Fruit fly (Drosophila melanogaster): ENCODE data around the gene scf.

scf gene

DNA sequence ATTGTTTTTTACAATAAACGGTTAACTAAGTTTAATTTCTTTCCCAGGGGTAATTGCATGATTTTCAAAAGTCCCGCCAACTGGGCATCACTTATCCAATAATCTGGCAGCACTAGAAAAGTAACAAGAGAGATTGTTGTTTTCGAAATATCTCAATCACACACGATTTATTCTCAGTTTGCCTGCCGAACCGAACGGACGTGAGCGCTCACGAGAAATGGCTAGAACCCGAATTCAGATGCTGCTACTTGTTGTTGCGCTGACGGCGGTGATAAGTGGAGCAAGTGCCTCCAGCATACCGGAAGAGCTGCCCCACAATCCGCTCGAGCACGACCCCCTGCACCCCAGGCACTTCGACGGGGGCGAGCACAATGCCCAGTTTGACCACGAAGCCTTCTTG is at the start of gene scf (continued):
- TF ChIP-seq gsb (GFP tag; IDR thresholded peaks at IDR 0.05): 0 out of 2 replicates have a peak, but pooled peaks have one; percentile 28
- no peak for TF ChIP-seq D19B (GFP tag; optimal IDR thresholded peaks at IDR 0.05)
- TF ChIP-seq tap (tag; optimal IDR thresholded peaks at IDR 0.05): no peak
- peak; percentile 37; the same call in 1 of the 2 replicates for TF ChIP-seq ranshi (GFP tag; IDR thresholded peaks at IDR 0.05)
- no peak for TF ChIP-seq zen (tag; optimal IDR thresholded peaks at IDR 0.05)
- no peak for TF ChIP-seq CG16863 (GFP tag; optimal IDR thresholded peaks at IDR 0.05)
- no peak for TF ChIP-seq fu2 (GFP tag; optimal IDR thresholded peaks at IDR 0.05)
- peak; percentile 1 for TF ChIP-seq CG9797 (GFP tag; optimal IDR thresholded peaks at IDR 0.05)
- TF ChIP-seq CG7556 (GFP tag; optimal IDR thresholded peaks at IDR 0.05): no peak
- TF ChIP-seq CG12744 (GFP tag; optimal IDR thresholded peaks at IDR 0.05): no peak
- no peak for TF ChIP-seq CG11560 (tag; IDR thresholded peaks at IDR 0.05)
- no peak for TF ChIP-seq Antp (GFP tag; optimal IDR thresholded peaks at IDR 0.05)
- TF ChIP-seq CG3163 (GFP tag; optimal IDR thresholded peaks at IDR 0.05): peak; percentile 37
- no peak for TF ChIP-seq HLH3B (GFP tag; IDR thresholded peaks at IDR 0.05)
- TF ChIP-seq CG7357 (GFP tag; IDR thresholded peaks at IDR 0.05): peak; percentile 53; the same call in 2 of the 3 replicates
- TF ChIP-seq yki (optimal IDR thresholded peaks at IDR 0.05): no peak
- no peak for TF ChIP-seq bab2 (GFP tag; optimal IDR thresholded peaks at IDR 0.05)
- peak; percentile 52; the same call in 2 of the 3 replicates for TF ChIP-seq Opbp (GFP tag; IDR thresholded peaks at IDR 0.05; ENCODE audit: partially characterized antibody)
- peak; percentile 49; the same call in 1 of the 3 replicates for TF ChIP-seq CG11456 (GFP tag; IDR thresholded peaks at IDR 0.05)
- peak; percentile 40 for TF ChIP-seq BEAF-32 (GFP tag; optimal IDR thresholded peaks at IDR 0.05)
- TF ChIP-seq CG6175 (GFP tag; IDR thresholded peaks at IDR 0.05): no peak
- TF ChIP-seq slbo (GFP tag; IDR thresholded peaks at IDR 0.05): peak; percentile 40
- peak; percentile 21 for TF ChIP-seq CG7987 (GFP tag; optimal IDR thresholded peaks at IDR 0.05)
- no peak for TF ChIP-seq Atf3 (GFP tag; optimal IDR thresholded peaks at IDR 0.05)
- no peak for TF ChIP-seq Ada2b (GFP tag; IDR thresholded peaks at IDR 0.05)
- TF ChIP-seq chn (GFP tag; optimal IDR thresholded peaks at IDR 0.05): no peak
- TF ChIP-seq CG9876 (GFP tag; optimal IDR thresholded peaks at IDR 0.05): no peak
- TF ChIP-seq Camta (GFP tag; optimal IDR thresholded peaks at IDR 0.05): no peak
- 0 out of 2 replicates have a peak, but pooled peaks have one; percentile 13 for TF ChIP-seq rib (GFP tag; IDR thresholded peaks at IDR 0.05)
- 0 out of 2 replicates have a peak, but pooled peaks have one; percentile 29 for TF ChIP-seq crol (GFP tag; IDR thresholded peaks at IDR 0.05)
- TF ChIP-seq H2.0 (GFP tag; IDR thresholded peaks at IDR 0.05): no peak
- no peak for TF ChIP-seq tx (GFP tag; optimal IDR thresholded peaks at IDR 0.05)
- TF ChIP-seq CG13775 (GFP tag; optimal IDR thresholded peaks at IDR 0.05): no peak
- TF ChIP-seq CG8359 (GFP tag; optimal IDR thresholded peaks at IDR 0.05; ENCODE audit: borderline replicate concordance): no peak
- 0 out of 2 replicates have a peak, but pooled peaks have one; percentile 17 for TF ChIP-seq CG11696 (GFP tag; IDR thresholded peaks at IDR 0.05)
- TF ChIP-seq Sox102F (GFP tag; optimal IDR thresholded peaks at IDR 0.05): no peak
- TF ChIP-seq ssp (GFP tag; IDR thresholded peaks at IDR 0.05): peak; percentile 55
- no peak for TF ChIP-seq sisA (GFP tag; IDR thresholded peaks at IDR 0.05)
- peak; percentile 38 for TF ChIP-seq nom (GFP tag; optimal IDR thresholded peaks at IDR 0.05)
- TF ChIP-seq CG13894 (tag; optimal IDR thresholded peaks at IDR 0.05): peak; percentile 40
- peak; percentile 63; the same call in 2 of the 3 replicates for TF ChIP-seq ci (GFP tag; IDR thresholded peaks at IDR 0.05)
- no peak for TF ChIP-seq dpn (GFP tag; optimal IDR thresholded peaks at IDR 0.05)
- TF ChIP-seq prd (optimal IDR thresholded peaks at IDR 0.05): no peak
- 0 out of 3 replicates have a peak, but pooled peaks have one; percentile 32 for TF ChIP-seq prd (GFP tag; IDR thresholded peaks at IDR 0.05)
- TF ChIP-seq sens-2 (GFP tag; IDR thresholded peaks at IDR 0.05): 0 out of 2 replicates have a peak, but pooled peaks have one; percentile 11
- TF ChIP-seq Hmr (GFP tag; optimal IDR thresholded peaks at IDR 0.05): no peak
- no peak for TF ChIP-seq Fer3 (tag; optimal IDR thresholded peaks at IDR 0.05)
- TF ChIP-seq ara (GFP tag; IDR thresholded peaks at IDR 0.05): no peak
